Worm (Caenorhabditis elegans): ENCODE results near the gene srab-7.

- TF ChIP-seq W03F9.2 (tag; optimal IDR thresholded peaks at IDR 0.05) (no peak), him-1 (tag; optimal IDR thresholded peaks at IDR 0.05) (no peak), dao-5 (tag; optimal IDR thresholded peaks at IDR 0.05) (no peak)
These were observed 40.8 kb upstream of the srab-7 start for ce11 chrV:3195814-3196213.

Data from whole organism, L4/young adult.